Fruit fly (Drosophila melanogaster) whole organism, pupa: ENCODE data around the gene mRpS18A.

Experiments used
- CG12605 ChIP-seq: fragments of 200-800 bp; sonication (Bioruptor generic); IDR thresholded peaks from 2 replicates; pipeline ENCODE4 v1.3.6; 2022; ENCODE audit warnings: missing biosample characterization, missing genetic modification characterization
- CG14655 ChIP-seq: fragments of 200-800 bp; sonication (Bioruptor generic); optimal IDR thresholded peaks from 3 replicates; lab custom pipeline; 2017; ENCODE audit warnings: mild to moderate bottlenecking, missing biosample characterization, missing genetic modification reagents, missing genetic modification characterization
- CG15710 ChIP-seq: fragments of 200-800 bp; sonication (Bioruptor generic); optimal IDR thresholded peaks from 2 replicates; lab custom pipeline; 2018; ENCODE audit warnings: missing biosample characterization, mild to moderate bottlenecking, missing genetic modification characterization, moderate library complexity
- CG17806 ChIP-seq: fragments of 200-800 bp; sonication (Bioruptor generic); optimal IDR thresholded peaks from 2 replicates; lab custom pipeline; 2018; ENCODE audit warnings: missing biosample characterization, mild to moderate bottlenecking, missing genetic modification characterization, moderate library complexity
- CG34367 ChIP-seq: fragments of 200-800 bp; sonication (Bioruptor generic); optimal IDR thresholded peaks from 2 replicates; lab custom pipeline; 2018; ENCODE audit warnings: missing biosample characterization, mild to moderate bottlenecking, missing genetic modification characterization
- CG4496 ChIP-seq: fragments of 200-800 bp; sonication (Bioruptor generic); IDR thresholded peaks from 3 replicates; pipeline ENCODE4 v1.3.6; 2022; ENCODE audit warnings: missing biosample characterization, missing genetic modification characterization
- CG8301 ChIP-seq: fragments of 200-800 bp; sonication (Bioruptor generic); optimal IDR thresholded peaks from 2 replicates; lab custom pipeline; 2018; ENCODE audit warnings: missing biosample characterization, mild to moderate bottlenecking, missing genetic modification characterization
- D1 ChIP-seq: fragments of 200-800 bp; sonication (Bioruptor generic); optimal IDR thresholded peaks from 2 replicates; lab custom pipeline; 2018; ENCODE audit warnings: missing biosample characterization, mild to moderate bottlenecking, missing genetic modification characterization, moderate library complexity
- EcR ChIP-seq: fragments of 200-800 bp; sonication (Bioruptor generic); optimal IDR thresholded peaks from 3 replicates; lab custom pipeline; 2019; ENCODE audit warnings: missing biosample characterization, missing genetic modification characterization, mild to moderate bottlenecking, moderate library complexity, missing genetic modification reagents
- Pif1B ChIP-seq: fragments of 200-800 bp; sonication (Bioruptor generic); optimal IDR thresholded peaks from 3 replicates; lab custom pipeline; 2016; ENCODE audit warnings: missing biosample characterization, missing genetic modification characterization
- Snoo ChIP-seq: fragments of 200-800 bp; sonication (Bioruptor generic); optimal IDR thresholded peaks from 3 replicates; lab custom pipeline; 2017; ENCODE audit warnings: missing biosample characterization, mild to moderate bottlenecking, missing genetic modification characterization, inconsistent platforms
- fd96Ca ChIP-seq: fragments of 200-800 bp; sonication (Bioruptor generic); IDR thresholded peaks from 3 replicates; pipeline ENCODE4 v1.3.6; 2022; ENCODE audit warnings: missing biosample characterization, missing genetic modification characterization
- rn ChIP-seq: fragments of 200-800 bp; sonication (Bioruptor generic); IDR thresholded peaks from 2 replicates; pipeline ENCODE4 v1.3.6; 2022; ENCODE audit warnings: missing biosample characterization, missing genetic modification characterization

DNA sequence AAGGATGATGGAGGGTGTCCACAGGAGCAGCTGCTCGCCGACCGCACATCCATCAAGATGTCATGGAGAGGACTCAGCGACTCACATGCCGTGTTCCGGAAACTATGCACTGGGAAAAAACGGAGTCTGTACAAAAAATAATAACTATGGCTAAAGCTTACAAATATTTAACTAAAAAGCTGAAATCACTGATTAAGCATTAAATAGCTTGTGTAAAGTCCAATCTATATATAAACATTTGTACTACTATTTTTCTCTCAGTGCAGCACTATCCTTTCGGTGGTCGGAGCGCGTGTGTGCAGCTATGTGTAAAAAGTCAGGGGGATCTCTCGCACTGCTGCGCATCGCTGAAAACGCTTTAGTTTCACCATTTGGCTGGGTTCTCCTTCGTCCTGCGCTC, 33.8 kb upstream of the mRpS18A start:
- no peak for TF ChIP-seq CG4496
- TF ChIP-seq CG34367 (tag; lab: Kevin White, UChicago) = no peak
- TF ChIP-seq rn = no peak
- TF ChIP-seq CG15710 = no peak
- no peak for TF ChIP-seq CG8301 (tag; lab: Kevin White, UChicago)
- no peak for TF ChIP-seq D1 (tag; lab: Kevin White, UChicago)
- TF ChIP-seq EcR = no peak
- TF ChIP-seq fd96Ca (GFP tag; lab: Robert Waterston, UW) = no peak
- no peak for TF ChIP-seq Pif1B (GFP tag; lab: Kevin White, UChicago)
- no peak for TF ChIP-seq CG14655 (GFP tag; lab: Kevin White, UChicago)
- TF ChIP-seq CG17806 (tag; lab: Kevin White, UChicago) = no peak
- no peak for TF ChIP-seq Snoo (tag; lab: Kevin White, UChicago)
- no peak for TF ChIP-seq CG12605 (GFP tag; lab: Robert Waterston, UW)
